Worm (Caenorhabditis elegans) whole organism, early embryonic: ENCODE data around the gene F10D7.3.

ENCODE experiments used
- B0310.2 ChIP-seq: sonication (generic microtip); optimal IDR thresholded peaks from 2 replicates; lab custom pipeline; 2016; ENCODE audit warnings: mild to moderate bottlenecking, missing genetic modification characterization, missing compliant biosample characterization
- F13C5.2 ChIP-seq: sonication (generic microtip); optimal IDR thresholded peaks from 2 replicates; lab custom pipeline; 2017; ENCODE audit warnings: mild to moderate bottlenecking, missing genetic modification characterization, inconsistent platforms, missing compliant biosample characterization
- aly-1 ChIP-seq: sonication (generic microtip); optimal IDR thresholded peaks from 2 replicates; lab custom pipeline; 2016; ENCODE audit warnings: missing genetic modification characterization, missing compliant biosample characterization
- ama-1 ChIP-seq: fragments of 150-350 bp; optimal IDR thresholded peaks from 2 replicates; lab custom pipeline; 2014
- ceh-13 ChIP-seq: fragments of 200-800 bp; sonication (Bioruptor generic); optimal IDR thresholded peaks from 2 replicates; lab custom pipeline; 2018; ENCODE audit warnings: mild to moderate bottlenecking, missing genetic modification characterization, missing compliant biosample characterization
- ceh-36 ChIP-seq: sonication (generic microtip); optimal IDR thresholded peaks from 2 replicates; lab custom pipeline; 2016; ENCODE audit warnings: missing genetic modification characterization, inconsistent platforms, missing compliant biosample characterization
- ets-7 ChIP-seq: sonication (generic microtip); optimal IDR thresholded peaks from 2 replicates; lab custom pipeline; 2016; ENCODE audit warnings: missing genotype, missing genetic modification characterization, missing compliant biosample characterization
- flt-1 ChIP-seq: fragments of 200-800 bp; sonication (Bioruptor generic); IDR thresholded peaks from 2 replicates; pipeline ENCODE4 v1.3.6; 2022; ENCODE audit warnings: missing genetic modification characterization, missing compliant biosample characterization
- hmbx-1 ChIP-seq: sonication (generic microtip); optimal IDR thresholded peaks from 2 replicates; lab custom pipeline; 2016; ENCODE audit warnings: mild to moderate bottlenecking, missing genetic modification characterization, missing compliant biosample characterization
- hmg-4 ChIP-seq: fragments of 200-800 bp; sonication (Bioruptor generic); optimal IDR thresholded peaks from 2 replicates; lab custom pipeline; 2018; ENCODE audit warnings: mild to moderate bottlenecking, missing genetic modification characterization, missing compliant biosample characterization
- hnd-1 ChIP-seq: sonication (generic microtip); optimal IDR thresholded peaks from 2 replicates; lab custom pipeline; 2016; ENCODE audit warnings: missing genetic modification characterization, missing compliant biosample characterization
- pes-1 ChIP-seq: fragments of 200-800 bp; sonication (Bioruptor generic); IDR thresholded peaks from 2 replicates; pipeline ENCODE4 v1.3.6; 2022; ENCODE audit warnings: missing genetic modification reagents, missing genetic modification characterization, missing compliant biosample characterization
- scrt-1 ChIP-seq: fragments of 200-800 bp; sonication (Bioruptor generic); IDR thresholded peaks from 2 replicates; pipeline ENCODE4 v1.3.6; 2022; ENCODE audit warnings: missing genetic modification characterization, missing compliant biosample characterization
- sea-1 ChIP-seq: fragments of 200-800 bp; sonication (Bioruptor generic); conservative IDR thresholded peaks from 2 replicates; pipeline ENCODE4 v1.3.6; 2022; ENCODE audit warnings: missing genetic modification characterization, missing compliant biosample characterization
- tbx-11 ChIP-seq: fragments of 200-800 bp; sonication (Bioruptor generic); IDR thresholded peaks from 2 replicates; pipeline ENCODE4 v1.3.6; 2022; ENCODE audit warnings: missing genetic modification characterization, missing compliant biosample characterization
- tbx-37 ChIP-seq: fragments of 200-800 bp; sonication (Bioruptor generic); conservative IDR thresholded peaks from 2 replicates; pipeline ENCODE4 v1.3.6; 2022; ENCODE audit warnings: missing genetic modification reagents, missing genetic modification characterization, missing compliant biosample characterization
- tra-4 ChIP-seq: sonication (generic microtip); optimal IDR thresholded peaks from 2 replicates; lab custom pipeline; 2017; ENCODE audit warnings: missing genetic modification characterization, missing compliant biosample characterization

F10D7.3 gene

DNA sequence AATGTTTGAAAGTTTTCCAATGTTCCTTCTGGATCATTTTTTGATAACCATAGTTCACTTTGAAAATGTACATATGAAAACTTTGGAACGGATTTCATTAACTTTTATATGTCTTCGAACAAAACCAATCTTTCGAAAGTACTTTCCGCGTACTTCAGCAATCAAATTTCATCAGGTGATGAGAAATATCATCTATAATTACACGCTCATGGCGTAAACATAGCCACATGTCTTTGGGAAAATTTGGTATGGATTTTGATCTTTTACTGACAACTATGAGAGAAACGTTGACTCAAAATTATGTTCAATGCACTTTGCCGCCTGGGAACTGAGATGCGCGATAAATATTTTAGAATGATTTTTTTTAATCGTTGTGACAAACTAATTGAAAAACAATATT is 35.5 kb downstream of the F10D7.3 start:
- TF ChIP-seq ceh-13 (GFP tag; lab: Kevin White, UChicago), result no peak
- TF ChIP-seq flt-1 (GFP tag; lab: Robert Waterston, UW), result no peak
- no peak for TF ChIP-seq scrt-1
- TF ChIP-seq pes-1, result no peak
- TF ChIP-seq tbx-37, result no peak
- no peak for TF ChIP-seq aly-1 (tag; lab: Kevin White, UChicago)
- no peak for TF ChIP-seq ama-1
- TF ChIP-seq hnd-1 (tag; lab: Kevin White, UChicago), result no peak
- TF ChIP-seq sea-1, result no peak
- TF ChIP-seq ets-7 (tag; lab: Kevin White, UChicago), result no peak

DNA sequence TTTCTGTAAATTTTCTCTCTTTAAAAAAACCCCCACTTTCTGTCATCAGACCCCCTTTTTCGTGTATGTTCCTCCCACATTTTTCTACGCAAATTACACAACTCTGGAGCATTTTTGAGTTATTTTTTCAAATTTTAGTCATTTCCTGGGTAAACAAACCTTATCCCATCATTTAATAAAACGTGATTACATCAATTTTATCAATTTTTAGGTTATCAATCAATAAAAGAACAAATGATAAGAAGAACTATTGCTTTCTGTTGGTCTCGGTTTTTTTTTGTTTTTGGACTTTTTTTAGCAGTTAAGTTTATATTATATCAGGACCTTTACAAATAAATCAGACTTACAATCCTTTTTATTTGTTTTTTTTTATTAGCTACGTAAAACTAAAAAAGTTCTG is 38.1 kb downstream of the F10D7.3 start, which contains the start of gene C53C11.2:
C53C11.2 (plus strand) TSS at position 284 of the 400 bp plus-strand sequence.
- no peak for TF ChIP-seq hmg-4 (GFP tag; lab: Kevin White, UChicago)
- TF ChIP-seq flt-1 (GFP tag; lab: Robert Waterston, UW), result no peak
- no peak for TF ChIP-seq hmbx-1 (tag; lab: Kevin White, UChicago)

DNA sequence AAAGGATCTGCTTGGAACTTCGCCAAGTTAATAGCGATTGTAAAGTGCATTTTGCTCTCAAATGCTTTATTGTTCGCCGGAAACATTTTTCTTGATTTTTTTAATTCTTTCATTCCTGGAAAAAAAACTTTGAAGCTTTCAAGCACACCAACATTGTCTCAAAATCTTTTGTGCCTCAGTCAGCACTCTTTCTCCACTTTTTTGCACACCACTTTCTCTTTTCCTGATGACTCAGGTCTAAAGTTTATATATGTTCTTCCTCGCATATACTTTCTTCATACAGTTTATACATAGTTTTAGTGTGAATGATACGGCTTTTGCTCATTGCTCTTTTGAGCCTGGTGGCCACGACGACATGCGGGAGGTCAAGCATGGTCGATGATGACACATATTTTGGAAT is 40.7 kb downstream of the F10D7.3 start, which contains the start of gene C53C11.5:
C53C11.5 (plus strand) TSS at position 301 of the 400 bp plus-strand sequence.
- TF ChIP-seq hmbx-1 (tag; lab: Kevin White, UChicago), result no peak

DNA sequence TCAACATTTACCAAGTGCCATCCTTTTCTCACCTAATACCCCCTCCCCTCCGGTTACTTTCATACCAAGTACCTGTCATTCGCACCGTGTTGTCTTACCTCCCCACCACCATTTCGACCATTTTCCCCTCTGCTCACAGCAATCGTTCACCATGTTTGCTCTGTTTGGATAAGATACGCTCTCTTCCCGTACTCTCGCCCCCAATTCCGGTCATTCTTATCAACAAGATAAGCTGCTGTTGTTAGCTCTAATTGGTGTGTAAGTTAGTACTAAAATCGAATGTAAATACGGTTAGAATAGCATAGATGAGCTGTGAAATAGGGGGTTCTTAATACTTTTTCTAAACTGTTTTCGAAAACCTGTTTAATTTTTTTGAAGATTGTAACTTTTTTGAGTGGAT is 43.9 kb downstream of the F10D7.3 start:
- no peak for TF ChIP-seq hmg-4 (GFP tag; lab: Kevin White, UChicago)
- no peak for TF ChIP-seq scrt-1
- TF ChIP-seq ets-7 (tag; lab: Kevin White, UChicago), result no peak
- TF ChIP-seq hmbx-1 (tag; lab: Kevin White, UChicago), result no peak
- no peak for TF ChIP-seq tbx-37
- TF ChIP-seq F13C5.2 (tag; lab: Kevin White, UChicago), result no peak
- no peak for TF ChIP-seq ama-1
- no peak for TF ChIP-seq pes-1

DNA sequence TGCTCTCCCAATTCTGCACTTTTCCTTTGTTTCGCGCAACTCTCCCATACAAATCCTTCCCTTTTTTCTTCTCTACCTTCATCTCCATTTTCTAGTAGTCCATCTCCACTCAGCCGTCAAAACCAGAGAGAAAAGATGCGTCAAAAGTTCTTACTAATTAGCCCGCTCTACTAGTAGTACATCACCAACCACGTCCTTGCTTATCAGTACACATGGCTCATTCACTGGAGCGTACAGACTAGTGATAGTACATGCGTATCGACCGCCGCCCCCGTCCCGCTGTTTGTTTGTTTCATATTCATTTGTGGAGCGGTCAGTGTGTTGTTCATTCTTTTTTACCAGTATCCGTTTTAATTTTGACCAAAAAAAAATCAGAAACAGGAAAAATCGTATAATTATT is 45.4 kb downstream of the F10D7.3 start:
- TF ChIP-seq tbx-11 (GFP tag; lab: Robert Waterston, UW), result no peak
- no peak for TF ChIP-seq ama-1
- no peak for TF ChIP-seq aly-1 (tag; lab: Kevin White, UChicago)
- TF ChIP-seq tbx-37, result no peak
- TF ChIP-seq hnd-1 (tag; lab: Kevin White, UChicago), result no peak
- no peak for TF ChIP-seq B0310.2 (tag; lab: Kevin White, UChicago)
- TF ChIP-seq ets-7 (tag; lab: Kevin White, UChicago), result no peak

DNA sequence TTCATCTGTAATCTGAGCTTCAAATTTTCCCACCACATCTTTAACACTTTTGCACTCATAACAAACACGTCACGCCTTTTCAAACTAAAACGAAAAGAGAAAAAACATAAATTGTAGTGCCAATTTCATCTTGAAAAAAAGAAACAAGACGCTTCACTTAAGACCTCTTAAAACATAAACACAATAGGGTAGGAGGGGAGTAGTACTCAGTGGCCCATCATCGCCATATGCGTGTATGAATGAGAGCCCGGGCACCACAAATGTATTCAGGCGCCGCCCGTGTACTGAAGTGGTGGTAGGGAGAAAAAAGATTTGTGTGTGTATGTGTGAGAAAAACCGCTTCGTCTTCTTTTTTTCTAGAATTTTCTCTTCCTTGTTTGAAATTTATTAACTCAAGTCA is 47.2 kb downstream of the F10D7.3 start:
- TF ChIP-seq tbx-37 (no peak), B0310.2 (tag; lab: Kevin White, UChicago) (no peak), ceh-36 (tag; lab: Kevin White, UChicago) (no peak), ets-7 (tag; lab: Kevin White, UChicago) (no peak), hnd-1 (tag; lab: Kevin White, UChicago) (no peak)

DNA sequence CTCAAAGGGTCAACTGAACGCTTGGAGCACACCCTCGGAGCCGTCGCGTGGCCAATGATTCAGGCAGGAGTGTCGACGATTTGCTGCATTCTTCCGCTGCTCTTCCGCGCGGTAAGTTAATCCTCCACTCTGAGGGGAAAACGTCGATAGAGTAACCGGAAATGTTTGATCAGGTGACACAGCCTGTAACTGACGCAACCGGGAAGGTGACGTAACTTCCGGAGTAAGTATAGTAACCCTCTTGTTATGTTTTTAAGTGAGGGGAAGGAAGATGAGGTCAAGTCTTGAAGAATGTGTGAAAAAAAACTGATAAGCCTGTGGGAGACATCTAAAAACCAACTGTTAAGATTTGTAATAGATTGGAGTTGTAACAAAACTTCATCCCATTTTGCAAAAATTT is 49.5 kb downstream of the F10D7.3 start:
- TF ChIP-seq tbx-11 (GFP tag; lab: Robert Waterston, UW) (no peak), tra-4 (tag; lab: Kevin White, UChicago) (no peak)
